Fruit fly (Drosophila melanogaster) whole organism, prepupa: ENCODE measurements around the gene CG13124.

Experiments used
- Blimp-1 ChIP-seq: fragments of 200-800 bp; sonication (Bioruptor generic); optimal IDR thresholded peaks from 3 replicates; lab custom pipeline; 2017; ENCODE audit warnings: missing biosample characterization, missing genetic modification characterization, mild to moderate bottlenecking, moderate library complexity, missing genetic modification reagents
- CG10669 ChIP-seq: fragments of 200-800 bp; sonication (Bioruptor generic); optimal IDR thresholded peaks from 3 replicates; lab custom pipeline; 2018; ENCODE audit warnings: missing biosample characterization, mild to moderate bottlenecking, missing genetic modification characterization, moderate library complexity
- CG11762 ChIP-seq: fragments of 200-800 bp; sonication (Bioruptor generic); optimal IDR thresholded peaks from 3 replicates; lab custom pipeline; 2016; ENCODE audit warnings: missing biosample characterization, missing genetic modification characterization; ENCODE audit not compliant: insufficient read depth
- CG15336 ChIP-seq: fragments of 200-800 bp; sonication (Bioruptor generic); IDR thresholded peaks from 2 replicates; pipeline ENCODE4 v1.3.6; 2022; ENCODE audit warnings: missing biosample characterization, missing genetic modification characterization
- CG1621 ChIP-seq: fragments of 200-800 bp; sonication (Bioruptor generic); optimal IDR thresholded peaks from 3 replicates; lab custom pipeline; 2018; ENCODE audit warnings: missing biosample characterization, mild to moderate bottlenecking, missing genetic modification characterization
- CG16779 ChIP-seq: fragments of 200-800 bp; sonication (Bioruptor generic); optimal IDR thresholded peaks from 3 replicates; lab custom pipeline; 2017; ENCODE audit warnings: missing biosample characterization, mild to moderate bottlenecking, missing genetic modification characterization
- CG31627 ChIP-seq: fragments of 200-800 bp; sonication (Bioruptor generic); optimal IDR thresholded peaks from 3 replicates; lab custom pipeline; 2016; ENCODE audit warnings: missing biosample characterization, missing genetic modification characterization
- CG3919 ChIP-seq: fragments of 200-800 bp; sonication (Bioruptor generic); optimal IDR thresholded peaks from 3 replicates; lab custom pipeline; 2016; ENCODE audit warnings: missing biosample characterization, missing genetic modification characterization
- CG6163 ChIP-seq: fragments of 200-800 bp; sonication (Bioruptor generic); IDR thresholded peaks from 3 replicates; pipeline ENCODE4 v1.3.6; 2022; ENCODE audit warnings: missing biosample characterization, missing genetic modification characterization
- CG6276 ChIP-seq: fragments of 200-800 bp; sonication (Bioruptor generic); optimal IDR thresholded peaks from 2 replicates; lab custom pipeline; 2017; ENCODE audit warnings: missing biosample characterization, mild to moderate bottlenecking, missing genetic modification characterization
- CG6792 ChIP-seq: fragments of 200-800 bp; sonication (Bioruptor generic); optimal IDR thresholded peaks from 3 replicates; lab custom pipeline; 2016; ENCODE audit warnings: missing biosample characterization, missing genetic modification characterization
- CG6808 ChIP-seq: fragments of 200-800 bp; sonication (Bioruptor generic); optimal IDR thresholded peaks from 3 replicates; lab custom pipeline; 2017; ENCODE audit warnings: missing biosample characterization, missing genetic modification characterization, mild to moderate bottlenecking, moderate library complexity, missing genetic modification reagents
- CG6854 ChIP-seq: fragments of 200-800 bp; sonication (Bioruptor generic); optimal IDR thresholded peaks from 2 replicates; lab custom pipeline; 2017; ENCODE audit warnings: missing biosample characterization, mild to moderate bottlenecking, missing genetic modification characterization
- CG7368 ChIP-seq: fragments of 200-800 bp; sonication (Bioruptor generic); optimal IDR thresholded peaks from 3 replicates; lab custom pipeline; 2016; ENCODE audit warnings: missing biosample characterization, missing genetic modification characterization
- CG8119 ChIP-seq: fragments of 200-800 bp; sonication (Bioruptor generic); IDR thresholded peaks from 3 replicates; pipeline ENCODE4 v1.3.6; 2022; ENCODE audit warnings: missing biosample characterization, missing genetic modification characterization
- CG9139 ChIP-seq: fragments of 200-800 bp; sonication (Bioruptor generic); optimal IDR thresholded peaks from 3 replicates; lab custom pipeline; 2017; ENCODE audit warnings: missing biosample characterization, mild to moderate bottlenecking, missing genetic modification characterization
- Eip78C ChIP-seq: fragments of 200-800 bp; sonication (Bioruptor generic); peaks from one replicate; lab custom pipeline; 2016; ENCODE audit warnings: missing biosample characterization, missing genetic modification characterization
- Ets21C ChIP-seq: fragments of 200-800 bp; sonication (Bioruptor generic); optimal IDR thresholded peaks from 3 replicates; lab custom pipeline; 2016; ENCODE audit warnings: missing biosample characterization, missing genetic modification characterization
- Ets96B ChIP-seq: fragments of 200-800 bp; optimal IDR thresholded peaks from 2 replicates; lab custom pipeline; 2019; ENCODE audit warnings: missing biosample characterization, mild to moderate bottlenecking, missing genetic modification characterization, moderate library complexity
- Gug ChIP-seq: fragments of 200-800 bp; sonication (Bioruptor generic); IDR thresholded peaks from 2 replicates; pipeline ENCODE4 v1.3.6; 2022; ENCODE audit warnings: missing biosample characterization, missing genetic modification characterization
- Hr38 ChIP-seq: sonication (Bioruptor generic); optimal IDR thresholded peaks from 2 replicates; lab custom pipeline; 2016; ENCODE audit warnings: missing biosample characterization, missing genetic modification characterization
- Hr39 ChIP-seq: fragments of 200-800 bp; sonication (Bioruptor generic); optimal IDR thresholded peaks from 2 replicates; lab custom pipeline; 2016; ENCODE audit warnings: missing biosample characterization, missing genetic modification characterization
- Hr4 ChIP-seq: fragments of 200-800 bp; sonication (Bioruptor generic); optimal IDR thresholded peaks from 3 replicates; lab custom pipeline; 2016; ENCODE audit warnings: missing biosample characterization, missing genetic modification characterization
- Lpt ChIP-seq: fragments of 200-800 bp; sonication (Bioruptor generic); optimal IDR thresholded peaks from 3 replicates; lab custom pipeline; 2016; ENCODE audit warnings: missing biosample characterization, missing genetic modification characterization
- Met ChIP-seq: fragments of 200-800 bp; sonication (Bioruptor generic); optimal IDR thresholded peaks from 3 replicates; lab custom pipeline; 2016; ENCODE audit warnings: missing biosample characterization, missing genetic modification characterization
- OdsH ChIP-seq: fragments of 200-800 bp; sonication (Bioruptor generic); optimal IDR thresholded peaks from 3 replicates; lab custom pipeline; 2016; ENCODE audit warnings: missing biosample characterization, missing genetic modification characterization
- Smox ChIP-seq: fragments of 200-800 bp; sonication (Bioruptor generic); optimal IDR thresholded peaks from 3 replicates; lab custom pipeline; 2016; ENCODE audit warnings: missing biosample characterization, missing genetic modification characterization
- Sox15 ChIP-seq: fragments of 200-800 bp; sonication (Bioruptor generic); optimal IDR thresholded peaks from 3 replicates; lab custom pipeline; 2016; ENCODE audit warnings: missing biosample characterization, missing genetic modification characterization
- acj6 ChIP-seq: fragments of 200-800 bp; sonication (Bioruptor generic); optimal IDR thresholded peaks from 3 replicates; lab custom pipeline; 2016; ENCODE audit warnings: missing biosample characterization, missing genetic modification characterization
- cyc ChIP-seq: fragments of 200-800 bp; sonication (Bioruptor generic); optimal IDR thresholded peaks from 3 replicates; lab custom pipeline; 2016; ENCODE audit warnings: missing biosample characterization, missing genetic modification characterization
- dsx ChIP-seq: fragments of 200-800 bp; optimal IDR thresholded peaks from 3 replicates; lab custom pipeline; 2019; ENCODE audit warnings: missing biosample characterization, mild to moderate bottlenecking, missing genetic modification characterization, moderate library complexity; ENCODE audit not compliant: poor library complexity, severe bottlenecking
- eg ChIP-seq: fragments of 200-800 bp; sonication (Bioruptor generic); IDR thresholded peaks from 3 replicates; pipeline ENCODE4 v1.3.6; 2022; ENCODE audit warnings: missing biosample characterization, missing genetic modification characterization
- esn ChIP-seq: fragments of 200-800 bp; sonication (Bioruptor generic); optimal IDR thresholded peaks from 2 replicates; lab custom pipeline; 2016; ENCODE audit warnings: missing biosample characterization, mild to moderate bottlenecking, missing genetic modification characterization, moderate library complexity
- fd59A ChIP-seq: fragments of 200-800 bp; sonication (Bioruptor generic); optimal IDR thresholded peaks from 2 replicates; lab custom pipeline; 2017; ENCODE audit warnings: missing biosample characterization, mild to moderate bottlenecking, missing genetic modification characterization, missing genetic modification reagents
- fkh ChIP-seq: fragments of 200-800 bp; sonication (Bioruptor generic); optimal IDR thresholded peaks from 3 replicates; lab custom pipeline; 2017; ENCODE audit warnings: missing biosample characterization, mild to moderate bottlenecking, missing genetic modification characterization, moderate library complexity
- lz ChIP-seq: fragments of 200-800 bp; sonication (Bioruptor generic); optimal IDR thresholded peaks from 3 replicates; lab custom pipeline; 2016; ENCODE audit warnings: missing biosample characterization, missing genetic modification characterization
- net ChIP-seq: fragments of 200-800 bp; sonication (Bioruptor generic); optimal IDR thresholded peaks from 3 replicates; lab custom pipeline; 2016; ENCODE audit warnings: missing biosample characterization, missing genetic modification characterization
- pdm3 ChIP-seq: fragments of 200-800 bp; sonication (Bioruptor generic); optimal IDR thresholded peaks from 3 replicates; lab custom pipeline; 2016; ENCODE audit warnings: missing biosample characterization, missing genetic modification characterization
- salr ChIP-seq, 2 experiments: fragments of 200-800 bp; sonication (Bioruptor generic); optimal IDR thresholded peaks; 3 replicates each; lab custom pipeline; 2016 to 2018; ENCODE audit warnings: missing biosample characterization in 2 of 2, missing genetic modification characterization in 2 of 2, mild to moderate bottlenecking in 1 of 2
- ss ChIP-seq, 2 experiments: fragments of 200-800 bp; sonication (Bioruptor generic); optimal IDR thresholded peaks; 2 replicates in 1 of 2; 3 replicates in 1 of 2; lab custom pipeline; 2017 to 2018; ENCODE audit warnings: mild to moderate bottlenecking in 2 of 2, missing biosample characterization in 2 of 2, missing genetic modification characterization in 2 of 2, moderate library complexity in 1 of 2
- svp ChIP-seq: fragments of 200-800 bp; sonication (Bioruptor generic); peaks from one replicate; lab custom pipeline; 2016; ENCODE audit warnings: missing biosample characterization, missing genetic modification characterization
- topi ChIP-seq: fragments of 200-800 bp; sonication (Bioruptor generic); optimal IDR thresholded peaks from 3 replicates; lab custom pipeline; 2016; ENCODE audit warnings: missing biosample characterization, missing genetic modification characterization
- vri ChIP-seq: fragments of 200-800 bp; sonication (Bioruptor generic); optimal IDR thresholded peaks from 3 replicates; lab custom pipeline; 2016; ENCODE audit warnings: missing biosample characterization, mild to moderate bottlenecking, missing genetic modification characterization

CG13124 gene

dm6 chr2L:9938631-9939256, 30.3 kb upstream of the CG13124 start, which contains the start of the genes Datp and CG4619 (continued):
- TF ChIP-seq Hr4 (GFP tag; lab: Kevin White, UChicago) (no peak), lz (GFP tag; lab: Kevin White, UChicago) (peak; percentile 42), CG16779 (tag; lab: Kevin White, UChicago) (no peak), esn (GFP tag; lab: Kevin White, UChicago) (peak; percentile 58), ss (GFP tag; optimal IDR thresholded peaks at IDR 0.05; lab: Kevin White, UChicago) (no peak), CG6792 (no peak), Sox15 (GFP tag; lab: Kevin White, UChicago) (no peak), Smox (GFP tag; lab: Kevin White, UChicago) (no peak)

dm6 chr2L:9937908-9938307, 29.5 kb upstream of the CG13124 start, which contains the start of gene Arglu1:
Gene Arglu1 (minus strand): TSS chr2L:9938134.
- TF ChIP-seq net (GFP tag; lab: Kevin White, UChicago) (no peak), Eip78C (no peak), eg (GFP tag; lab: Robert Waterston, UW) (no peak), CG31627 (peak; percentile 9), cyc (GFP tag; lab: Kevin White, UChicago) (peak; percentile 40), Blimp-1 (GFP tag; lab: Kevin White, UChicago) (no peak), Ets21C (GFP tag; lab: Kevin White, UChicago) (no peak), CG3919 (GFP tag; lab: Kevin White, UChicago) (no peak), fd59A (GFP tag; lab: Kevin White, UChicago) (no peak), Lpt (no peak), CG8119 (GFP tag; lab: Robert Waterston, UW) (no peak), lz (GFP tag; lab: Kevin White, UChicago) (peak; percentile 41), Hr4 (GFP tag; lab: Kevin White, UChicago) (no peak), Hr39 (GFP tag; lab: Kevin White, UChicago) (no peak), CG1621 (tag; lab: Kevin White, UChicago) (no peak), Hr38 (GFP tag; lab: Kevin White, UChicago) (no peak), CG6163 (GFP tag; lab: Robert Waterston, UW) (peak; percentile 53; the same call in 2 of the 3 replicates), vri (no peak), svp (GFP tag; lab: Kevin White, UChicago) (no peak), salr (GFP tag; optimal IDR thresholded peaks at IDR 0.05; lab: Kevin White, UChicago) (no peak), Gug (GFP tag; lab: Robert Waterston, UW) (no peak), CG6808 (GFP tag; lab: Kevin White, UChicago) (no peak), CG10669 (GFP tag; lab: Kevin White, UChicago) (no peak)

dm6 chr2L:9933063-9933462, 24.6 kb upstream of the CG13124 start, which contains the start of gene Cpr30F:
Gene Cpr30F (minus strand): TSS chr2L:9933163.
- TF ChIP-seq Blimp-1 (GFP tag; lab: Kevin White, UChicago) = no peak
- TF ChIP-seq CG6854 = no peak
- no peak for TF ChIP-seq CG7368
- no peak for TF ChIP-seq Ets96B (tag; lab: Kevin White, UChicago)
- TF ChIP-seq topi (GFP tag; lab: Kevin White, UChicago) = no peak
- no peak for TF ChIP-seq pdm3 (GFP tag; lab: Kevin White, UChicago)
- TF ChIP-seq Hr38 (GFP tag; lab: Kevin White, UChicago) = no peak
- TF ChIP-seq CG6276 = no peak
- TF ChIP-seq CG16779 (tag; lab: Kevin White, UChicago) = no peak
- TF ChIP-seq acj6 (GFP tag; lab: Kevin White, UChicago) = no peak
- TF ChIP-seq CG6163 (GFP tag; lab: Robert Waterston, UW) = no peak
- no peak for TF ChIP-seq CG9139 (GFP tag; lab: Kevin White, UChicago)
- no peak for TF ChIP-seq CG11762 (GFP tag; lab: Kevin White, UChicago)
- no peak for TF ChIP-seq fkh (GFP tag; lab: Kevin White, UChicago)
- no peak for TF ChIP-seq CG15336 (GFP tag; lab: Robert Waterston, UW)
- no peak for TF ChIP-seq Met (GFP tag; lab: Kevin White, UChicago)
- no peak for TF ChIP-seq OdsH (GFP tag; lab: Kevin White, UChicago)
- no peak for TF ChIP-seq dsx (GFP tag; lab: Kevin White, UChicago)
